Fruit fly (Drosophila melanogaster) whole organism, embryonic: Measurements from ENCODE around the gene Paics.

Experiments used
- Aef1 ChIP-seq: fragments of 200-800 bp; sonication (Bioruptor generic); IDR thresholded peaks from 3 replicates; pipeline ENCODE4 v1.3.6; 2022; ENCODE audit warnings: missing biosample characterization, missing genetic modification characterization
- Asciz ChIP-seq: fragments of 200-800 bp; sonication (Bioruptor generic); optimal IDR thresholded peaks from 2 replicates; lab custom pipeline; 2017; ENCODE audit warnings: missing biosample characterization, mild to moderate bottlenecking, missing genetic modification characterization, missing genetic modification reagents
- Atf-2 ChIP-seq: fragments of 200-800 bp; sonication (Bioruptor generic); optimal IDR thresholded peaks from 2 replicates; lab custom pipeline; 2016; ENCODE audit warnings: missing biosample characterization, missing genetic modification characterization
- Atf3 ChIP-seq: fragments of 200-800 bp; sonication (Bioruptor generic); optimal IDR thresholded peaks from 3 replicates; lab custom pipeline; 2016; ENCODE audit warnings: missing biosample characterization, missing genetic modification characterization
- Bteb2 ChIP-seq: fragments of 200-800 bp; sonication (Bioruptor generic); optimal IDR thresholded peaks from 2 replicates; lab custom pipeline; 2016; ENCODE audit warnings: missing biosample characterization, missing genetic modification characterization
- CG10321 ChIP-seq: fragments of 200-800 bp; sonication (Bioruptor generic); IDR thresholded peaks from 2 replicates; pipeline ENCODE4 v1.3.6; 2022; ENCODE audit warnings: missing biosample characterization, missing genetic modification characterization
- CG10543 ChIP-seq: fragments of 200-800 bp; sonication (Bioruptor generic); optimal IDR thresholded peaks from 3 replicates; lab custom pipeline; 2017; ENCODE audit warnings: missing biosample characterization, mild to moderate bottlenecking, missing genetic modification characterization, moderate library complexity
- CG1602 ChIP-seq: fragments of 200-800 bp; sonication (Bioruptor generic); optimal IDR thresholded peaks from 3 replicates; lab custom pipeline; 2016; ENCODE audit warnings: missing biosample characterization, missing genetic modification characterization
- CG16863 ChIP-seq: fragments of 200-800 bp; sonication (Bioruptor generic); optimal IDR thresholded peaks from 3 replicates; lab custom pipeline; 2016; ENCODE audit warnings: missing biosample characterization, missing genetic modification characterization
- CG17328 ChIP-seq: fragments of 200-800 bp; sonication (Bioruptor generic); IDR thresholded peaks from 2 replicates; pipeline ENCODE4 v1.3.6; 2022; ENCODE audit warnings: missing biosample characterization, missing genetic modification characterization
- CG17359 ChIP-seq: fragments of 200-800 bp; sonication (Bioruptor generic); optimal IDR thresholded peaks from 3 replicates; lab custom pipeline; 2018; ENCODE audit warnings: missing biosample characterization, mild to moderate bottlenecking, missing genetic modification characterization, moderate library complexity
- CG1832 ChIP-seq: fragments of 200-800 bp; sonication (Bioruptor generic); optimal IDR thresholded peaks from 2 replicates; lab custom pipeline; 2017; ENCODE audit warnings: missing biosample characterization, mild to moderate bottlenecking, missing genetic modification characterization, inconsistent platforms
- CG2120 ChIP-seq: fragments of 200-800 bp; sonication (Bioruptor generic); optimal IDR thresholded peaks from 3 replicates; lab custom pipeline; 2016; ENCODE audit warnings: missing biosample characterization, missing genetic modification characterization
- CG2199 ChIP-seq: fragments of 200-800 bp; sonication (Bioruptor generic); IDR thresholded peaks from 3 replicates; pipeline ENCODE4 v1.3.6; 2022; ENCODE audit warnings: missing biosample characterization, missing genetic modification characterization
- CG2889 ChIP-seq: fragments of 200-800 bp; sonication (Bioruptor generic); IDR thresholded peaks from 3 replicates; pipeline ENCODE4 v1.3.6; 2022; ENCODE audit warnings: missing biosample characterization, missing genetic modification characterization
- CG34422 ChIP-seq: fragments of 200-800 bp; sonication (Bioruptor generic); IDR thresholded peaks from 3 replicates; pipeline ENCODE4 v1.3.6; 2022; ENCODE audit warnings: missing biosample characterization, missing genetic modification characterization
- CG42726 ChIP-seq: fragments of 200-800 bp; sonication (Bioruptor generic); IDR thresholded peaks from 2 replicates; pipeline ENCODE4 v1.3.6; 2022; ENCODE audit warnings: missing biosample characterization, missing genetic modification characterization; ENCODE audit not compliant: partially characterized antibody
- CG4360 ChIP-seq: fragments of 200-800 bp; sonication (Bioruptor generic); IDR thresholded peaks from 2 replicates; pipeline ENCODE4 v1.3.6; 2022; ENCODE audit warnings: missing biosample characterization, missing genetic modification characterization
- CG5180 ChIP-seq: fragments of 200-800 bp; sonication (Bioruptor generic); optimal IDR thresholded peaks from 3 replicates; lab custom pipeline; 2017; ENCODE audit warnings: missing biosample characterization, missing genetic modification characterization, mild to moderate bottlenecking, moderate library complexity, missing genetic modification reagents
- CG6175 ChIP-seq: fragments of 200-800 bp; sonication (Bioruptor generic); IDR thresholded peaks from 3 replicates; pipeline ENCODE4 v1.3.6; 2022; ENCODE audit warnings: missing biosample characterization, missing genetic modification characterization
- CTCF ChIP-seq: fragments of 200-800 bp; sonication (Bioruptor generic); optimal IDR thresholded peaks from 2 replicates; lab custom pipeline; 2017; ENCODE audit warnings: missing biosample characterization, mild to moderate bottlenecking, missing genetic modification characterization, moderate library complexity
- Doc2 ChIP-seq: fragments of 200-800 bp; sonication (Bioruptor generic); IDR thresholded peaks from 2 replicates; pipeline ENCODE4 v1.3.6; 2022; ENCODE audit warnings: missing biosample characterization, missing genetic modification characterization
- E2f2 ChIP-seq: fragments of 200-800 bp; sonication (Bioruptor generic); IDR thresholded peaks from 2 replicates; pipeline ENCODE4 v1.3.6; 2022; ENCODE audit warnings: missing biosample characterization, missing genetic modification characterization
- Eip74EF ChIP-seq, 2 experiments: fragments of 200-800 bp in 1 of 2; fragments of >200 bp in 1 of 2; sonication (Bioruptor generic) in 1 of 2; optimal IDR thresholded peaks; 2 replicates each; lab custom pipeline; 2017 to 2019; ENCODE audit warnings: missing biosample characterization in 2 of 2, missing genetic modification characterization in 2 of 2, mild to moderate bottlenecking in 1 of 2, moderate library complexity in 1 of 2
- HLHmδ ChIP-seq: fragments of 200-800 bp; sonication (Bioruptor generic); optimal IDR thresholded peaks from 2 replicates; lab custom pipeline; 2018; ENCODE audit warnings: missing biosample characterization, mild to moderate bottlenecking, missing genetic modification characterization, moderate library complexity
- Hr78 ChIP-seq, 2 experiments: fragments of 200-800 bp in 1 of 2; fragments of >200 bp in 1 of 2; sonication (Bioruptor generic) in 1 of 2; optimal IDR thresholded peaks; 2 replicates each; lab custom pipeline; 2017 to 2019; ENCODE audit warnings: missing biosample characterization in 2 of 2, missing genetic modification characterization in 2 of 2, mild to moderate bottlenecking in 1 of 2, moderate library complexity in 1 of 2
- MBD-R2 ChIP-seq: fragments of 200-800 bp; sonication (Bioruptor generic); IDR thresholded peaks from 2 replicates; pipeline ENCODE4 v1.3.6; 2022; ENCODE audit warnings: missing biosample characterization, missing genetic modification characterization
- Myb ChIP-seq: fragments of 200-800 bp; sonication (Bioruptor generic); optimal IDR thresholded peaks from 2 replicates; lab custom pipeline; 2016; ENCODE audit warnings: missing biosample characterization, missing genetic modification characterization
- Pdp1 ChIP-seq, 2 experiments: fragments of 200-800 bp; sonication (Bioruptor generic); optimal IDR thresholded peaks; 3 replicates each; lab custom pipeline; 2016; ENCODE audit warnings: missing biosample characterization in 2 of 2, missing genetic modification characterization in 2 of 2, mild to moderate bottlenecking in 1 of 2, moderate library complexity in 1 of 2
- Poxn ChIP-seq: fragments of 200-800 bp; sonication (Bioruptor generic); IDR thresholded peaks from 2 replicates; pipeline ENCODE4 v1.3.6; 2022; ENCODE audit warnings: missing biosample characterization, missing genetic modification characterization
- Usf ChIP-seq: fragments of 200-800 bp; sonication (Bioruptor generic); optimal IDR thresholded peaks from 2 replicates; lab custom pipeline; 2017; ENCODE audit warnings: missing genotype, missing biosample characterization, missing genetic modification characterization
- Vsx1 ChIP-seq: fragments of 200-800 bp; sonication (Bioruptor generic); optimal IDR thresholded peaks from 2 replicates; lab custom pipeline; 2017; ENCODE audit warnings: missing biosample characterization, mild to moderate bottlenecking, missing genetic modification characterization, missing genetic modification reagents
- abd-A ChIP-seq: fragments of 200-800 bp; sonication (Bioruptor generic); optimal IDR thresholded peaks from 3 replicates; lab custom pipeline; 2019; ENCODE audit warnings: missing biosample characterization, mild to moderate bottlenecking, missing genetic modification characterization, moderate library complexity
- cg ChIP-seq: fragments of 200-800 bp; sonication (Bioruptor generic); optimal IDR thresholded peaks from 3 replicates; lab custom pipeline; 2019; ENCODE audit warnings: missing biosample characterization, mild to moderate bottlenecking, missing genetic modification characterization, moderate library complexity
- ci ChIP-seq: fragments of 200-800 bp; sonication (Bioruptor generic); IDR thresholded peaks from 3 replicates; pipeline ENCODE4 v1.3.6; 2022; ENCODE audit warnings: missing biosample characterization, missing genetic modification characterization
- ems ChIP-seq: fragments of 200-800 bp; sonication (Bioruptor generic); optimal IDR thresholded peaks from 3 replicates; lab custom pipeline; 2016; ENCODE audit warnings: missing biosample characterization, missing genetic modification characterization
- fd64A ChIP-seq: fragments of 200-800 bp; sonication (Bioruptor generic); optimal IDR thresholded peaks from 3 replicates; lab custom pipeline; 2018; ENCODE audit warnings: missing biosample characterization, mild to moderate bottlenecking, missing genetic modification characterization
- gcm2 ChIP-seq: fragments of 200-800 bp; sonication (Bioruptor generic); optimal IDR thresholded peaks from 2 replicates; lab custom pipeline; 2016; ENCODE audit warnings: missing biosample characterization, missing genetic modification characterization
- gro ChIP-seq: fragments of 200-800 bp; sonication (Bioruptor generic); optimal IDR thresholded peaks from 2 replicates; lab custom pipeline; 2016; ENCODE audit warnings: missing biosample characterization, missing genetic modification characterization
- hth ChIP-seq: fragments of >200 bp; optimal IDR thresholded peaks from 2 replicates; lab custom pipeline; 2017; ENCODE audit warnings: inconsistent platforms
- lilli ChIP-seq: fragments of 200-800 bp; sonication (Bioruptor generic); optimal IDR thresholded peaks from 3 replicates; lab custom pipeline; 2016; ENCODE audit warnings: missing biosample characterization, missing genetic modification characterization
- nom ChIP-seq: fragments of 200-800 bp; sonication (Bioruptor generic); optimal IDR thresholded peaks from 2 replicates; lab custom pipeline; 2017; ENCODE audit warnings: missing biosample characterization, missing genetic modification characterization, mild to moderate bottlenecking, moderate library complexity, missing genetic modification reagents
- odd ChIP-seq: fragments of 200-800 bp; sonication (Bioruptor generic); optimal IDR thresholded peaks from 2 replicates; lab custom pipeline; 2017; ENCODE audit warnings: missing biosample characterization, mild to moderate bottlenecking, missing genetic modification characterization
- prd ChIP-seq, 3 experiments: fragments of >200 bp in 2 of 3; fragments of 200-800 bp in 1 of 3; sonication (Bioruptor generic) in 1 of 3; optimal IDR thresholded peaks in 2 of 3; IDR thresholded peaks in 1 of 3; 2 replicates in 2 of 3; 3 replicates in 1 of 3; pipeline versions ENCODE4 v1.3.6 to Lab custom; 2017 to 2022; ENCODE audit warnings: missing biosample characterization in 1 of 3, missing genetic modification characterization in 1 of 3
- pzg ChIP-seq: fragments of 200-800 bp; sonication (Bioruptor generic); optimal IDR thresholded peaks from 3 replicates; lab custom pipeline; 2018; ENCODE audit warnings: missing biosample characterization, mild to moderate bottlenecking, missing genetic modification characterization, moderate library complexity
- run ChIP-seq: fragments of 200-800 bp; sonication (Bioruptor generic); optimal IDR thresholded peaks from 3 replicates; lab custom pipeline; 2018; ENCODE audit warnings: missing biosample characterization, mild to moderate bottlenecking, missing genetic modification characterization
- sens ChIP-seq: fragments of 200-800 bp; sonication (Bioruptor generic); peaks from one replicate; lab custom pipeline; 2016; ENCODE audit warnings: missing biosample characterization, missing genetic modification characterization
- sqz ChIP-seq: fragments of 200-800 bp; sonication (Bioruptor generic); optimal IDR thresholded peaks from 3 replicates; lab custom pipeline; 2018; ENCODE audit warnings: missing biosample characterization, mild to moderate bottlenecking, missing genetic modification characterization
- stwl ChIP-seq: fragments of 200-800 bp; sonication (Bioruptor generic); optimal IDR thresholded peaks from 3 replicates; lab custom pipeline; 2018; ENCODE audit warnings: missing biosample characterization, mild to moderate bottlenecking, missing genetic modification characterization, moderate library complexity
- z ChIP-seq: fragments of 200-800 bp; sonication (Bioruptor generic); IDR thresholded peaks from 3 replicates; pipeline ENCODE4 v1.3.6; 2022; ENCODE audit warnings: missing biosample characterization, missing genetic modification characterization

Paics gene

DNA sequence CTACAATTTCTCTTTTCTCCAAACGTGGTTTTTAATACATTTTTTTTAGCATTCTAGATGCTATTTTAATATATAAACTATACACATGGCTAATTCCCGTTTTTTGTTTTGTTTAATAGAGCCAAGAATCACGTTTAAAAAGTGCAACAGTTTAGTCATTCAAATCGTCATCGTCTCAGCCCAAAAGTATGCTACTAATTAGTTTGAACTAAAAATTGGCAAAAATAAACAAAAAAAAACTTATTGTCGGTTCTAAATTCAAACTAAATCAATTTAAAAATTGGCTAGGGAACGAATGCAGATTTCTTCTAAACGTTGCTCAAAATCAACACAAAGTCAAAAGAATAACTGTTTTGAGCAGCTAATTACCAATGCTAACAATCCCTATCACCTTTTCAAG, 3.3 kb downstream of the Paics start:
- TF ChIP-seq Asciz (no peak), CTCF (GFP tag; lab: Kevin White, UChicago) (peak; percentile 20), z (GFP tag; lab: Robert Waterston, UW) (no peak), Doc2 (GFP tag; lab: Robert Waterston, UW) (no peak), Myb (GFP tag; lab: Kevin White, UChicago) (peak; percentile 24), Bteb2 (no peak), sqz (peak; percentile 29), nom (GFP tag; lab: Kevin White, UChicago) (peak; percentile 44)

DNA sequence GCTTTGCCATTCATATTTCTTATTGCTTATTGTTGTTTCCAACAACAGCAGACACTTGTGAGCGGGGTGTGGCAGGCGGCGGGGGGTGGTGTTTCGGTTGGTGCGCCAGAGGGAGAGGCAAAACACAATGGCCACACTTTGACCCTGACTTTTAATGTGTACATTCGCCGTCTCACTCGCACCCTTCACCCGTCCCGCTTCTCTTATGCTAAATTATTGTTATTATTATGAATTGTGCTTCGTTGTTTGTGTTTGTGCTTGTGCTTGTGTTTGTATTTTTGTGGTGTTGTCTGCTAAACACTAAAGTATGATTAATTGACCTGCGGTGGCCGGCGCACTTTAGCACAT, 4.1 kb downstream of the Paics start:
- TF ChIP-seq HLHmδ (no peak), stwl (tag; lab: Kevin White, UChicago) (no peak), Vsx1 (no peak), fd64A (GFP tag; lab: Kevin White, UChicago) (peak; percentile 5), CG6175 (GFP tag; lab: Robert Waterston, UW) (peak; percentile 91; the same call in 2 of the 3 replicates), pzg (no peak), prd (optimal IDR thresholded peaks at IDR 0.05; lab: Kevin White, UChicago) (no peak), prd (GFP tag; IDR thresholded peaks at IDR 0.05; lab: Robert Waterston, UW) (no peak), Poxn (GFP tag; lab: Robert Waterston, UW) (no peak), CG2889 (GFP tag; lab: Robert Waterston, UW) (no peak), lilli (GFP tag; lab: Kevin White, UChicago) (no peak), MBD-R2 (GFP tag; lab: Robert Waterston, UW) (peak; percentile 19; the same call in 1 of the 2 replicates), CG2120 (no peak), CG1602 (GFP tag; lab: Kevin White, UChicago) (no peak), CG2199 (GFP tag; lab: Robert Waterston, UW) (peak; percentile 88; the same call in 2 of the 3 replicates), CG10543 (GFP tag; lab: Kevin White, UChicago) (peak; percentile 88), E2f2 (GFP tag; lab: Robert Waterston, UW) (no peak), Pdp1 (GFP tag; optimal IDR thresholded peaks at IDR 0.05; lab: Kevin White, UChicago) (peak in 1 of 2 experiments; percentile 5), ems (GFP tag; lab: Kevin White, UChicago) (no peak), ci (GFP tag; lab: Robert Waterston, UW) (peak; percentile 57; the same call in 2 of the 3 replicates), abd-A (tag; lab: Kevin White, UChicago) (peak; percentile 98), run (tag; lab: Kevin White, UChicago) (peak; percentile 11), CG34422 (GFP tag; lab: Robert Waterston, UW) (peak; percentile 37; the same call in 1 of the 3 replicates), CG16863 (GFP tag; lab: Kevin White, UChicago) (no peak), Aef1 (GFP tag; lab: Robert Waterston, UW) (peak; percentile 68), odd (GFP tag; lab: Kevin White, UChicago) (no peak), Eip74EF (GFP tag; optimal IDR thresholded peaks at IDR 0.05; lab: Kevin White, UChicago) (peak in 1 of 2 experiments; percentile 17), CG4360 (GFP tag; lab: Robert Waterston, UW) (peak; percentile 33; the same call in 1 of the 2 replicates), Hr78 (GFP tag; optimal IDR thresholded peaks at IDR 0.05; lab: Kevin White, UChicago) (peak in 1 of 2 experiments; percentile 97), CG17328 (GFP tag; lab: Robert Waterston, UW) (no peak), hth (no peak), CG42726 (0 out of 2 replicates have a peak, but pooled peaks have one; percentile 34), CG10321 (peak; percentile 90), CG1832 (GFP tag; lab: Kevin White, UChicago) (peak; percentile 79), CG5180 (peak; percentile 18), sens (peak; percentile 18), nom (GFP tag; lab: Kevin White, UChicago) (peak; percentile 48), cg (GFP tag; lab: Kevin White, UChicago) (peak; percentile 73), CG17359 (tag; lab: Kevin White, UChicago) (no peak), Atf-2 (GFP tag; lab: Kevin White, UChicago) (no peak), Usf (GFP tag; lab: Kevin White, UChicago) (no peak), gro (GFP tag; lab: Kevin White, UChicago) (no peak), Atf3 (no peak), gcm2 (GFP tag; lab: Kevin White, UChicago) (no peak)
